Worm (Caenorhabditis elegans): ENCODE data around the gene F14D2.19.
A peak's percentile ranks its signal among the peaks of the same experiment; 100 is the strongest.

Gene F14D2.19

ce11 chrII:3376789-3377188 is 39.9 kb upstream of the F14D2.19 start, which contains the start of gene bath-9:
Gene bath-9, plus strand, starts transcription at chrII:3377089.
- no peak for TF ChIP-seq lin-35 (GFP tag; optimal IDR thresholded peaks at IDR 0.05)
- TF ChIP-seq swsn-7 (tag; optimal IDR thresholded peaks at IDR 0.05): no peak
- TF ChIP-seq fkh-10 (GFP tag; optimal IDR thresholded peaks at IDR 0.05): no peak
- no peak for TF ChIP-seq irx-1 (tag; optimal IDR thresholded peaks at IDR 0.05)
- no peak for TF ChIP-seq unc-98 (GFP tag; IDR thresholded peaks at IDR 0.05)
- TF ChIP-seq pqm-1 (tag; optimal IDR thresholded peaks at IDR 0.05): no peak
- TF ChIP-seq ceh-82 (tag; optimal IDR thresholded peaks at IDR 0.05): no peak
- TF ChIP-seq elt-3 (tag; optimal IDR thresholded peaks at IDR 0.05): no peak
- TF ChIP-seq ceh-88 (GFP tag; IDR thresholded peaks at IDR 0.05): no peak
- no peak for TF ChIP-seq hpl-2 (GFP tag; optimal IDR thresholded peaks at IDR 0.05)
- no peak for TF ChIP-seq alr-1 (tag; optimal IDR thresholded peaks at IDR 0.05; ENCODE audit: borderline replicate concordance)
- no peak for TF ChIP-seq lir-3 (tag; optimal IDR thresholded peaks at IDR 0.05; ENCODE audit: poor library complexity)
- TF ChIP-seq fkh-8 (tag; optimal IDR thresholded peaks at IDR 0.05): no peak

ce11 chrII:3375302-3375701 is 38.4 kb upstream of the F14D2.19 start:
- TF ChIP-seq tlp-1 (tag; optimal IDR thresholded peaks at IDR 0.05) (no peak), lsy-2 (tag; optimal IDR thresholded peaks at IDR 0.05) (no peak), dsc-1 (tag; optimal IDR thresholded peaks at IDR 0.05) (no peak), zip-4 (GFP tag; optimal IDR thresholded peaks at IDR 0.05) (no peak), hlh-17 (GFP tag; optimal IDR thresholded peaks at IDR 0.05; ENCODE audit: borderline replicate concordance) (no peak), unc-86 (tag; optimal IDR thresholded peaks at IDR 0.05) (no peak), nhr-12 (tag; optimal IDR thresholded peaks at IDR 0.05) (no peak), egl-13 (tag; optimal IDR thresholded peaks at IDR 0.05) (no peak), alr-1 (tag; optimal IDR thresholded peaks at IDR 0.05; ENCODE audit: borderline replicate concordance) (no peak), fos-1 (tag; optimal IDR thresholded peaks at IDR 0.05) (no peak), pax-3 (tag; optimal IDR thresholded peaks at IDR 0.05) (no peak), fkh-10 (GFP tag; optimal IDR thresholded peaks at IDR 0.05) (no peak), C04F5.9 (tag; optimal IDR thresholded peaks at IDR 0.05) (no peak), swsn-7 (tag; optimal IDR thresholded peaks at IDR 0.05) (no peak), elt-2 (tag; optimal IDR thresholded peaks at IDR 0.05) (no peak)

- no peak for TF ChIP-seq nhr-71 (tag; optimal IDR thresholded peaks at IDR 0.05)
- no peak for TF ChIP-seq aly-2 (tag; optimal IDR thresholded peaks at IDR 0.05)
- TF ChIP-seq zag-1 (tag; optimal IDR thresholded peaks at IDR 0.05): no peak
- no peak for TF ChIP-seq efl-3 (GFP tag; optimal IDR thresholded peaks at IDR 0.05)
- no peak for TF ChIP-seq fos-1 (tag; optimal IDR thresholded peaks at IDR 0.05)
- no peak for TF ChIP-seq hlh-4 (tag; optimal IDR thresholded peaks at IDR 0.05)
- no peak for TF ChIP-seq dsc-1 (tag; optimal IDR thresholded peaks at IDR 0.05)
- TF ChIP-seq nhr-12 (tag; optimal IDR thresholded peaks at IDR 0.05): no peak
- TF ChIP-seq fkh-8 (tag; optimal IDR thresholded peaks at IDR 0.05): no peak
- no peak for TF ChIP-seq F16B12.6 (tag; optimal IDR thresholded peaks at IDR 0.05)
- TF ChIP-seq rnt-1 (tag; optimal IDR thresholded peaks at IDR 0.05): no peak
- no peak for TF ChIP-seq fkh-10 (GFP tag; optimal IDR thresholded peaks at IDR 0.05)
- no peak for TF ChIP-seq pag-3 (tag; optimal IDR thresholded peaks at IDR 0.05; ENCODE audit: borderline replicate concordance, insufficient read depth)
- no peak for TF ChIP-seq egl-27 (tag; optimal IDR thresholded peaks at IDR 0.05)
- no peak for TF ChIP-seq mef-2 (tag; optimal IDR thresholded peaks at IDR 0.05)
- TF ChIP-seq swsn-7 (tag; optimal IDR thresholded peaks at IDR 0.05): no peak
- no peak for TF ChIP-seq nhr-84 (tag; optimal IDR thresholded peaks at IDR 0.05)
- TF ChIP-seq egl-13 (tag; optimal IDR thresholded peaks at IDR 0.05): no peak
Observed at ce11 chrII:3374779-3375178, 37.8 kb upstream of the F14D2.19 start, which contains the start of gene bath-10. Gene bath-10, plus strand, starts transcription at chrII:3375079.

- TF ChIP-seq efl-1 (optimal IDR thresholded peaks at IDR 0.05) (peak in 1 of 2 experiments; percentile 4), efl-1 (GFP tag; optimal IDR thresholded peaks at IDR 0.05 in 1 of 2) (no peak), blmp-1 (tag; optimal IDR thresholded peaks at IDR 0.05) (peak; percentile 8), ceh-63 (GFP tag; optimal IDR thresholded peaks at IDR 0.05) (no peak)
Observed at ce11 chrII:3373875-3374274, 36.9 kb upstream of the F14D2.19 start.

Measured in whole organism, L1 larva.